Worm (Caenorhabditis elegans): ENCODE measurements around the gene col-13.

Gene col-13

DNA sequence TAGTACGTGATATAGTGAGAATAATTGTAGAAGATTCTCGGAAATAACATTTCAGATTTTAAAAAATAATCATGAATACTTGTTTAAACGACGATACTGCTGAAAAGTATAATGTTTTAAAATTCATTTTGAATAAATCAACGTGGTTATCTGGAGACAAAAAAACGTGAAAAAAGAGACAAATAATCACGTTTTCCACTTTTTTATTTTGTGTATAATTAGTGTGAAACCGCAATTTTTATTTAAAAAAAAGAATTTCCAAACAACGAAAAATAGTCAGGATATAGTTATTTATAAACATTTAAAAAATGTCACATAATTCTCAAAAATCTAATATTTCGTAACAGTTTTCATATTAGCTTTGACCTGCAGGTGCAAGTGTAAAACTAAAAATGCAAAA lies 15.4 kb downstream of the col-13 start, which contains the start of gene F15H10.7:
Gene F15H10.7 (minus strand): TSS at position 101 of the 400 bp plus-strand sequence.
- no peak for TF ChIP-seq lin-13 (tag; optimal IDR thresholded peaks at IDR 0.05)
- no peak for TF ChIP-seq nhr-28 (tag; optimal IDR thresholded peaks at IDR 0.05)
- TF ChIP-seq nhr-2 (tag; optimal IDR thresholded peaks at IDR 0.05): no peak
- no peak for TF ChIP-seq unc-62 (GFP tag; optimal IDR thresholded peaks at IDR 0.05)
- TF ChIP-seq mep-1 (tag; optimal IDR thresholded peaks at IDR 0.05): no peak
- TF ChIP-seq unc-120 (tag; optimal IDR thresholded peaks at IDR 0.05; ENCODE audit: poor library complexity, severe bottlenecking): no peak
- no peak for TF ChIP-seq blmp-1 (tag; optimal IDR thresholded peaks at IDR 0.05)
- TF ChIP-seq bed-3 (GFP tag; optimal IDR thresholded peaks at IDR 0.05): no peak
- no peak for TF ChIP-seq ceh-43 (GFP tag; optimal IDR thresholded peaks at IDR 0.05)
- TF ChIP-seq elt-1 (tag; optimal IDR thresholded peaks at IDR 0.05; ENCODE audit: borderline replicate concordance, insufficient read depth): no peak

DNA sequence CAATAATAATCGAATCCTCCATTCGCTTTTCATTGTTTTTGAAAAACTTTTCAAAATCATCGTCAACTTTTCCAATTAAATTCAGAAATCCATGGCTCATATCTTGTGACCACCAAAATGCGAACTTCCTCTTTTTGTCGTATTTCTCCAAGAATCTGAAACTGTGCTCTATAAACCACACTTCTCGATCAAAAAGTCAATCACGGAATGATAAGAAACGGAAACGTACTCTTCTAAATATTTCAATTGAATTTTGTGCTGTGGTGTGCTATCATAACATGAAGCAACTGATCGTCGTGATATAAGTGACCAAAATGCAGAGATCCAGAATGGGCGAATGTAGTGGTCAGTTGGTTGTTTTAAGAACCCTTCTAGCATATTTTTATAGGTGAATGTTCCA lies 17.0 kb downstream of the col-13 start:
- TF ChIP-seq lin-13 (tag; optimal IDR thresholded peaks at IDR 0.05): no peak
- TF ChIP-seq nhr-237 (tag; optimal IDR thresholded peaks at IDR 0.05): no peak
- no peak for TF ChIP-seq nhr-2 (tag; optimal IDR thresholded peaks at IDR 0.05)
- no peak for TF ChIP-seq flh-1 (GFP tag; optimal IDR thresholded peaks at IDR 0.05)
- TF ChIP-seq cnd-1 (tag; optimal IDR thresholded peaks at IDR 0.05): no peak
- no peak for TF ChIP-seq nhr-12 (tag; optimal IDR thresholded peaks at IDR 0.05)
- no peak for TF ChIP-seq ceh-39 (tag; optimal IDR thresholded peaks at IDR 0.05)
- TF ChIP-seq ceh-43 (GFP tag; optimal IDR thresholded peaks at IDR 0.05): no peak
- TF ChIP-seq ztf-11 (tag; optimal IDR thresholded peaks at IDR 0.05): no peak
- TF ChIP-seq mls-2 (tag; optimal IDR thresholded peaks at IDR 0.05): no peak
- TF ChIP-seq M03D4.4 (tag; optimal IDR thresholded peaks at IDR 0.05): no peak
- no peak for TF ChIP-seq hlh-1 (tag; optimal IDR thresholded peaks at IDR 0.05)
- TF ChIP-seq mab-5 (tag; optimal IDR thresholded peaks at IDR 0.05): no peak

DNA sequence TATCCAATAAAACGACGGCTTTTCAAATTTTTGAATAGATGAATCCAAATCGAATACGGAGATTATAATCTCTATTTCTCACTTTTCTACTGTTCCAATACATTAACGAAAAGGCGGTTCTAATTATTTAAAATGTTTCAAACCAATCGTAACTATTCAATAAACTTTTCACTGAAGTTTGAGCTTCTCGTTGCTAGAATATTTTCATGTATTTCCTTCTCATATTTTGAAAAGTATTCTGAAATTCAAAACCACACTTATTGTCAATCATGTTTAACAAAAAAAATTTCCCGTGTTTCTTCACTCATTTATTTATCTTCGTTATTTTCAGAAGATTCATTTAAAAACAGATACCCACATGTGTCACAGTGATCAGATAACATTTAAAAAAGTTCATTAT lies 18.9 kb downstream of the col-13 start, which contains the start of gene F15H10.8:
Gene F15H10.8 (minus strand): TSS at position 101 of the 400 bp plus-strand sequence.
- TF ChIP-seq sptf-1 (tag; optimal IDR thresholded peaks at IDR 0.05) (no peak), lin-13 (tag; optimal IDR thresholded peaks at IDR 0.05) (no peak), ceh-39 (tag; optimal IDR thresholded peaks at IDR 0.05) (no peak), mls-2 (tag; optimal IDR thresholded peaks at IDR 0.05) (no peak), tbx-8 (GFP tag; optimal IDR thresholded peaks at IDR 0.05) (no peak), mep-1 (tag; optimal IDR thresholded peaks at IDR 0.05) (no peak), ceh-83 (GFP tag; optimal IDR thresholded peaks at IDR 0.05) (no peak), ham-2 (GFP tag; optimal IDR thresholded peaks at IDR 0.05) (no peak), ces-1 (GFP tag; optimal IDR thresholded peaks at IDR 0.05) (no peak), ztf-11 (tag; optimal IDR thresholded peaks at IDR 0.05) (no peak), drap-1 (GFP tag; optimal IDR thresholded peaks at IDR 0.05) (no peak), unc-39 (tag; optimal IDR thresholded peaks at IDR 0.05) (no peak), nhr-28 (tag; optimal IDR thresholded peaks at IDR 0.05) (no peak), hlh-1 (tag; optimal IDR thresholded peaks at IDR 0.05) (no peak)

DNA sequence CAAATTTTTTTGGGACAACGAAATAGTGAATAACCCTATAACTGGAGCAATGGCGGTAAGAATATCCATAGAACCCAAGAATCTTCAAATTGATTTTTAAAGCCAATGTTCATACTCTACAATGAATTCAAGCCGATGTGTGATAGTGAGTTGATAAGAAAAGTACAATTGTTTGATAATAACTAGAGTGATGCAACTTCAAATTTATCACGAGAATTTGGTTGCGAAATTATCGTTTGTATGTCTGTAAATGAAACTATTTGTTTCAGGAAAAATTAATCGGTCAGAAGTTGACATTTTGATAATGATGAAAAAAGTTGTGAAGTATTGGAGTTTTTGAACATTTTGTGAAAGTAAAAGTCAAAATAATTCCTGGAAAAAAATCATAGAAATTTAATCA lies 22.4 kb downstream of the col-13 start:
- no peak for TF ChIP-seq mep-1 (tag; optimal IDR thresholded peaks at IDR 0.05)
- TF ChIP-seq ces-1 (GFP tag; optimal IDR thresholded peaks at IDR 0.05): no peak
- no peak for TF ChIP-seq snpc-4 (tag; optimal IDR thresholded peaks at IDR 0.05)
- no peak for TF ChIP-seq lin-13 (tag; optimal IDR thresholded peaks at IDR 0.05)
- TF ChIP-seq unc-39 (tag; optimal IDR thresholded peaks at IDR 0.05): no peak
- TF ChIP-seq ceh-43 (GFP tag; optimal IDR thresholded peaks at IDR 0.05): no peak
- TF ChIP-seq flh-1 (GFP tag; optimal IDR thresholded peaks at IDR 0.05): no peak
- no peak for TF ChIP-seq mab-5 (tag; optimal IDR thresholded peaks at IDR 0.05)
- TF ChIP-seq zip-8 (tag; optimal IDR thresholded peaks at IDR 0.05): no peak
- TF ChIP-seq lin-32 (GFP tag; optimal IDR thresholded peaks at IDR 0.05): no peak
- TF ChIP-seq hlh-1 (tag; optimal IDR thresholded peaks at IDR 0.05): no peak

DNA sequence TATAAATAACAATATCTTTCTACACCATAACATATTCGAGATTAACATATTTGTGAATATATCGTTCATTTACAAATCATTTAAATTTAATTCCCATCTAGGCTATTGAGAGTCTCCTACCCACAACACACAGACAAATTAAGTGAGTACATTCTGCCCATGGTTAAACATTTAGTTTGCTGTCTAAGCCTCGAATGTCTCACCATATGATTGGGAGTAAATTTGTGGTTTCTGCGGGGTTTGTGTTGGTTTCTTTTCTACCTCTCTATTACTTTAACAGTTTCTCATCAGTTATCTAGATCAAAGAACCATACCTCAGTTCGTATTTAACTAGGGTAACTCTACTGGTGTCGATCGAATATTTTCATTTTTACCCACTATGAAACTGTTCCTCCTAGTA lies 23.3 kb downstream of the col-13 start, which contains the start of gene ugt-2:
Gene ugt-2 (plus strand): TSS at position 371 of the 400 bp plus-strand sequence.
- TF ChIP-seq unc-39 (tag; optimal IDR thresholded peaks at IDR 0.05) (no peak), ces-1 (GFP tag; optimal IDR thresholded peaks at IDR 0.05) (no peak), zip-8 (tag; optimal IDR thresholded peaks at IDR 0.05) (no peak), mab-5 (tag; optimal IDR thresholded peaks at IDR 0.05) (no peak), nhr-12 (tag; optimal IDR thresholded peaks at IDR 0.05) (no peak), unc-120 (tag; optimal IDR thresholded peaks at IDR 0.05; ENCODE audit: poor library complexity, severe bottlenecking) (no peak), sptf-1 (tag; optimal IDR thresholded peaks at IDR 0.05) (no peak), lin-32 (GFP tag; optimal IDR thresholded peaks at IDR 0.05) (no peak), snpc-4 (tag; optimal IDR thresholded peaks at IDR 0.05) (no peak), lin-13 (tag; optimal IDR thresholded peaks at IDR 0.05) (no peak), nhr-28 (tag; optimal IDR thresholded peaks at IDR 0.05) (no peak), blmp-1 (tag; optimal IDR thresholded peaks at IDR 0.05) (no peak), bed-3 (GFP tag; optimal IDR thresholded peaks at IDR 0.05) (no peak), unc-62 (GFP tag; optimal IDR thresholded peaks at IDR 0.05) (no peak)

Data from whole organism, mixed stage, embryonic.